Fruit fly (Drosophila melanogaster): ENCODE data around the gene CG14074.
A peak's percentile ranks its signal among the peaks of the same experiment; 100 is the strongest.

Gene CG14074

dm6 chr3L:18870027-18870426 lies 4.0 kb downstream of the CG14074 start, which contains the start of gene Blos3:
TSS of gene Blos3 (plus strand) at chr3L:18870224.
- TF ChIP-seq slou (GFP tag; optimal IDR thresholded peaks at IDR 0.05) (no peak), CG7357 (GFP tag; IDR thresholded peaks at IDR 0.05) (no peak), Hr51 (GFP tag; optimal IDR thresholded peaks at IDR 0.05) (peak in 1 of 2 experiments; percentile 9), CG31224 (GFP tag; IDR thresholded peaks at IDR 0.05) (no peak), CG10543 (GFP tag; optimal IDR thresholded peaks at IDR 0.05) (no peak), ara (GFP tag; IDR thresholded peaks at IDR 0.05) (no peak), Dad (GFP tag; optimal IDR thresholded peaks at IDR 0.05) (peak; percentile 15), Poxn (GFP tag; IDR thresholded peaks at IDR 0.05) (no peak), E2f2 (GFP tag; IDR thresholded peaks at IDR 0.05) (no peak), Rx (GFP tag; IDR thresholded peaks at IDR 0.05) (peak; percentile 16; the same call in 1 of the 2 replicates), en (GFP tag; optimal IDR thresholded peaks at IDR 0.05) (no peak), CG3995 (GFP tag; optimal IDR thresholded peaks at IDR 0.05) (peak; percentile 1), CG9876 (GFP tag; optimal IDR thresholded peaks at IDR 0.05) (no peak), Optix (GFP tag; IDR thresholded peaks at IDR 0.05) (no peak; the same call in 2 of the 3 replicates), aop (GFP tag; IDR thresholded peaks at IDR 0.05) (no peak), CTCF (GFP tag; optimal IDR thresholded peaks at IDR 0.05) (peak; percentile 10), Hsf (GFP tag; optimal IDR thresholded peaks at IDR 0.05) (peak; percentile 50), pfk (GFP tag; optimal IDR thresholded peaks at IDR 0.05) (no peak), Stat92E (GFP tag; optimal IDR thresholded peaks at IDR 0.05) (no peak), dati (GFP tag; IDR thresholded peaks at IDR 0.05) (no peak), Max (GFP tag; optimal IDR thresholded peaks at IDR 0.05) (no peak), Hand (GFP tag; optimal IDR thresholded peaks at IDR 0.05) (no peak), Oli (tag; optimal IDR thresholded peaks at IDR 0.05) (peak; percentile 15), NfI (GFP tag; optimal IDR thresholded peaks at IDR 0.05) (peak; percentile 55), Dp (GFP tag; optimal IDR thresholded peaks at IDR 0.05) (no peak), CG32767 (GFP tag; IDR thresholded peaks at IDR 0.05) (no peak), HLH3B (GFP tag; IDR thresholded peaks at IDR 0.05) (peak; percentile 35), org-1 (GFP tag; optimal IDR thresholded peaks at IDR 0.05) (no peak), CG10959 (GFP tag; IDR thresholded peaks at IDR 0.05) (no peak), CG31441 (GFP tag; IDR thresholded peaks at IDR 0.05) (no peak), CG42726 (GFP tag; IDR thresholded peaks at IDR 0.05; ENCODE audit: partially characterized antibody) (no peak), CG11696 (GFP tag; IDR thresholded peaks at IDR 0.05) (no peak), H15 (GFP tag; IDR thresholded peaks at IDR 0.05) (0 out of 3 replicates have a peak, but pooled peaks have one; percentile 33), CG6254 (GFP tag; optimal IDR thresholded peaks at IDR 0.05) (no peak), Bdp1 (GFP tag; optimal IDR thresholded peaks at IDR 0.05) (no peak), CG1024 (GFP tag; IDR thresholded peaks at IDR 0.05) (no peak), CG12659 (GFP tag; optimal IDR thresholded peaks at IDR 0.05) (peak; percentile 32), cas (GFP tag; IDR thresholded peaks at IDR 0.05) (no peak), CG18262 (tag; optimal IDR thresholded peaks at IDR 0.05) (peak; percentile 37), CG1603 (tag; optimal IDR thresholded peaks at IDR 0.05) (no peak), CG3726 (GFP tag; IDR thresholded peaks at IDR 0.05) (no peak), Jarid2 (GFP tag; optimal IDR thresholded peaks at IDR 0.05) (no peak), peb (GFP tag; IDR thresholded peaks at IDR 0.05) (no peak), Sry-δ (GFP tag; optimal IDR thresholded peaks at IDR 0.05) (peak; percentile 29), CG12744 (GFP tag; optimal IDR thresholded peaks at IDR 0.05) (no peak), CG2116 (GFP tag; optimal IDR thresholded peaks at IDR 0.05) (no peak), tio (GFP tag; optimal IDR thresholded peaks at IDR 0.05) (peak; percentile 19), HLHmδ (GFP tag; optimal IDR thresholded peaks at IDR 0.05) (no peak), Dbx (GFP tag; IDR thresholded peaks at IDR 0.05) (no peak), ewg (GFP tag; optimal IDR thresholded peaks at IDR 0.05) (no peak), Ada2b (GFP tag; IDR thresholded peaks at IDR 0.05) (peak; percentile 35; the same call in 1 of the 2 replicates), CG34224 (GFP tag; IDR thresholded peaks at IDR 0.05; ENCODE audit: partially characterized antibody) (no peak)
